Worm (Caenorhabditis elegans) whole organism, L4/young adult: Measurements from ENCODE around the gene bmy-1.

Experiments used
- W03F9.2 ChIP-seq: fragments of 150-350 bp; optimal IDR thresholded peaks from 2 replicates; lab custom pipeline; 2014; ENCODE audit warnings: missing biosample characterization, missing genetic modification characterization
- dao-5 ChIP-seq: sonication (generic microtip); optimal IDR thresholded peaks from 2 replicates; lab custom pipeline; 2016; ENCODE audit warnings: missing genotype, missing genetic modification characterization, moderate library complexity, missing compliant biosample characterization
- him-1 ChIP-seq: sonication (generic microtip); optimal IDR thresholded peaks from 2 replicates; lab custom pipeline; 2016; ENCODE audit warnings: missing genotype, missing genetic modification reagents, missing genetic modification characterization, missing compliant biosample characterization

Gene bmy-1

ce11 chrII:5358137-5358745 lies at the start of gene bmy-1, which contains the start of gene F09E5.11:
Gene bmy-1, plus strand, starts transcription at chrII:5358695.
Gene F09E5.11, minus strand, starts transcription at chrII:5358187.
- TF ChIP-seq him-1 (peak; percentile 38), W03F9.2 (peak; percentile 67), dao-5 (tag; lab: Kevin White, UChicago) (no peak)

- TF ChIP-seq dao-5 (tag; lab: Kevin White, UChicago) (no peak), W03F9.2 (no peak), him-1 (no peak)
These were observed 49.5 kb upstream of the bmy-1 start for ce11 chrII:5308961-5309360.

ce11 chrII:5309720-5310119 lies 48.8 kb upstream of the bmy-1 start:
- TF ChIP-seq dao-5 (tag; lab: Kevin White, UChicago) (no peak), him-1 (no peak), W03F9.2 (no peak)

ce11 chrII:5310795-5311194 lies 47.7 kb upstream of the bmy-1 start:
- no peak for TF ChIP-seq W03F9.2

- no peak for TF ChIP-seq him-1
- no peak for TF ChIP-seq dao-5 (tag; lab: Kevin White, UChicago)
- no peak for TF ChIP-seq W03F9.2
These were observed 46.7 kb upstream of the bmy-1 start, which contains the start of gene gcy-12 for ce11 chrII:5311746-5312145. Gene gcy-12, plus strand, starts transcription at chrII:5312046.

- TF ChIP-seq him-1, result no peak
- TF ChIP-seq dao-5 (tag; lab: Kevin White, UChicago), result no peak
- no peak for TF ChIP-seq W03F9.2
These were observed 38.1 kb upstream of the bmy-1 start for ce11 chrII:5320205-5320951.

- TF ChIP-seq dao-5 (tag; lab: Kevin White, UChicago) (no peak), W03F9.2 (peak; percentile 8), him-1 (no peak)
These were observed 36.7 kb upstream of the bmy-1 start for ce11 chrII:5321718-5322286.

ce11 chrII:5322732-5323326 lies 35.7 kb upstream of the bmy-1 start, which contains the start of gene vhp-1:
Gene vhp-1, plus strand, starts transcription at chrII:5323276.
- TF ChIP-seq W03F9.2 (no peak), dao-5 (tag; lab: Kevin White, UChicago) (no peak), him-1 (no peak)

ce11 chrII:5323773-5324172 lies 34.7 kb upstream of the bmy-1 start:
- TF ChIP-seq dao-5 (tag; lab: Kevin White, UChicago) (no peak), W03F9.2 (no peak), him-1 (no peak)

ce11 chrII:5324653-5325052 lies 33.8 kb upstream of the bmy-1 start:
- TF ChIP-seq W03F9.2 (no peak), dao-5 (tag; lab: Kevin White, UChicago) (no peak)

- TF ChIP-seq W03F9.2 (no peak), him-1 (peak; percentile 74), dao-5 (tag; lab: Kevin White, UChicago) (no peak)
These were observed 32.4 kb upstream of the bmy-1 start for ce11 chrII:5326024-5326627.

- no peak for TF ChIP-seq him-1
These were observed 31.6 kb upstream of the bmy-1 start for ce11 chrII:5326891-5327290.

ce11 chrII:5328912-5329311 lies 29.6 kb upstream of the bmy-1 start:
- TF ChIP-seq W03F9.2, result no peak
- no peak for TF ChIP-seq dao-5 (tag; lab: Kevin White, UChicago)
- TF ChIP-seq him-1, result no peak

- TF ChIP-seq W03F9.2, result peak; percentile 25
- TF ChIP-seq him-1, result no peak
- TF ChIP-seq dao-5 (tag; lab: Kevin White, UChicago), result no peak
These were observed 28.2 kb upstream of the bmy-1 start for ce11 chrII:5330206-5330686.
